Fruit fly (Drosophila melanogaster) whole organism, wandering third instar larva: ENCODE data around the gene TrpRS.
A peak's percentile ranks its signal among the peaks of the same experiment; 100 is the strongest.

Source experiments
- Abd-B ChIP-seq: fragments of >200 bp; optimal IDR thresholded peaks from 2 replicates; lab custom pipeline; 2017; ENCODE audit warnings: missing biosample characterization, missing genetic modification characterization
- CG32264 ChIP-seq: fragments of 200-800 bp; sonication (Bioruptor generic); optimal IDR thresholded peaks from 2 replicates; lab custom pipeline; 2016; ENCODE audit warnings: missing biosample characterization, missing genetic modification characterization
- CG9705 ChIP-seq: fragments of 200-800 bp; sonication (Bioruptor generic); optimal IDR thresholded peaks from 2 replicates; lab custom pipeline; 2018; ENCODE audit warnings: missing biosample characterization, mild to moderate bottlenecking, missing genetic modification characterization
- CrebA ChIP-seq: fragments of 200-800 bp; sonication (Bioruptor generic); optimal IDR thresholded peaks from 2 replicates; lab custom pipeline; 2016; ENCODE audit warnings: missing biosample characterization, mild to moderate bottlenecking, missing genetic modification characterization, borderline replicate concordance
- Dfd ChIP-seq: fragments of >200 bp; optimal IDR thresholded peaks from 2 replicates; lab custom pipeline; 2017; ENCODE audit warnings: missing biosample characterization, missing genetic modification characterization
- Dif ChIP-seq: fragments of 200-275, 200-300 bp; sonication (Bioruptor generic); optimal IDR thresholded peaks from 2 replicates; lab custom pipeline; 2018; ENCODE audit warnings: missing biosample characterization, missing genetic modification characterization; ENCODE audit not compliant: partially characterized antibody
- GATAd ChIP-seq: sonication (Bioruptor generic); optimal IDR thresholded peaks from 2 replicates; lab custom pipeline; 2016; ENCODE audit warnings: missing biosample characterization, missing genetic modification characterization
- HLH106 ChIP-seq: fragments of 200-800 bp; optimal IDR thresholded peaks from 3 replicates; lab custom pipeline; 2019; ENCODE audit warnings: missing biosample characterization, mild to moderate bottlenecking, missing genetic modification characterization, moderate library complexity
- Hnf4 ChIP-seq: fragments of 200-800 bp; sonication (Bioruptor generic); optimal IDR thresholded peaks from 2 replicates; lab custom pipeline; 2016; ENCODE audit warnings: missing biosample characterization, mild to moderate bottlenecking, missing genetic modification characterization
- Hr78 ChIP-seq: fragments of >200 bp; optimal IDR thresholded peaks from 2 replicates; lab custom pipeline; 2017; ENCODE audit warnings: missing biosample characterization, missing genetic modification characterization
- Hr83 ChIP-seq: fragments of 200-300 bp; sonication (Bioruptor generic); optimal IDR thresholded peaks from 2 replicates; lab custom pipeline; 2016; ENCODE audit warnings: missing biosample characterization, mild to moderate bottlenecking, missing genetic modification characterization, moderate library complexity; ENCODE audit not compliant: poor library complexity, severe bottlenecking
- Jra ChIP-seq: sonication (Bioruptor generic); optimal IDR thresholded peaks from 2 replicates; lab custom pipeline; 2016; ENCODE audit warnings: missing biosample characterization, missing genetic modification characterization
- Mio ChIP-seq: sonication (Bioruptor generic); optimal IDR thresholded peaks from 2 replicates; lab custom pipeline; 2016; ENCODE audit warnings: missing biosample characterization, missing genetic modification characterization
- Myc ChIP-seq: fragments of >200 bp; optimal IDR thresholded peaks from 2 replicates; lab custom pipeline; 2017
- N ChIP-seq: fragments of >200 bp; optimal IDR thresholded peaks from 2 replicates; lab custom pipeline; 2018; ENCODE audit warnings: missing biosample characterization, missing external identifiers, missing genetic modification characterization
- OdsH ChIP-seq: fragments of 200-800 bp; sonication (Bioruptor generic); optimal IDR thresholded peaks from 2 replicates; lab custom pipeline; 2016; ENCODE audit warnings: missing biosample characterization, mild to moderate bottlenecking, missing genetic modification characterization
- Rel ChIP-seq, 2 experiments: fragments of 200-800 bp; sonication (Bioruptor generic) in 1 of 2; optimal IDR thresholded peaks; 2 replicates in 1 of 2; 3 replicates in 1 of 2; lab custom pipeline; 2016 to 2019; ENCODE audit warnings: mild to moderate bottlenecking in 2 of 2, missing biosample characterization in 2 of 2, missing genetic modification characterization in 2 of 2, moderate library complexity in 1 of 2
- Sp1 ChIP-seq: fragments of 200-800 bp; sonication (Bioruptor generic); optimal IDR thresholded peaks from 3 replicates; lab custom pipeline; 2019; ENCODE audit warnings: missing biosample characterization, mild to moderate bottlenecking, missing genetic modification characterization, moderate library complexity
- Vsx2 ChIP-seq: fragments of 200-300, 225-300 bp; sonication (Bioruptor generic); optimal IDR thresholded peaks from 2 replicates; lab custom pipeline; 2018; ENCODE audit warnings: missing biosample characterization, missing genetic modification characterization; ENCODE audit not compliant: partially characterized antibody
- br ChIP-seq: fragments of 200-800 bp; sonication (Bioruptor generic); optimal IDR thresholded peaks from 2 replicates; lab custom pipeline; 2016; ENCODE audit warnings: missing biosample characterization, missing genetic modification characterization
- brk ChIP-seq: fragments of 200-800 bp; sonication (Bioruptor generic); optimal IDR thresholded peaks from 2 replicates; lab custom pipeline; 2016; ENCODE audit warnings: missing biosample characterization, mild to moderate bottlenecking, missing genetic modification characterization
- dl ChIP-seq, 2 experiments: fragments of 175-275, 200-275 bp in 1 of 2; fragments of 200-275 bp in 1 of 2; sonication (Bioruptor generic); optimal IDR thresholded peaks; lab custom pipeline; 2018; ENCODE audit warnings: mild to moderate bottlenecking in 2 of 2, missing biosample characterization in 2 of 2, missing genetic modification characterization in 2 of 2, moderate library complexity in 2 of 2; ENCODE audit not compliant: partially characterized antibody in 2 of 2, insufficient read depth in 1 of 2
- dmrt93B ChIP-seq: fragments of 200-800 bp; sonication (Bioruptor generic); optimal IDR thresholded peaks from 2 replicates; lab custom pipeline; 2018; ENCODE audit warnings: missing biosample characterization, mild to moderate bottlenecking, missing genetic modification characterization
- dsf ChIP-seq: sonication (Bioruptor generic); optimal IDR thresholded peaks from 2 replicates; lab custom pipeline; 2016; ENCODE audit warnings: missing biosample characterization, missing genetic modification characterization, borderline replicate concordance
- ey ChIP-seq: fragments of 200-800 bp; sonication (Bioruptor generic); optimal IDR thresholded peaks from 2 replicates; lab custom pipeline; 2016; ENCODE audit warnings: missing biosample characterization, missing genetic modification characterization
- foxo ChIP-seq, 2 experiments: fragments of 200-800 bp; sonication (Bioruptor generic); optimal IDR thresholded peaks; 2 replicates in 1 of 2; 3 replicates in 1 of 2; lab custom pipeline; 2016 to 2017; ENCODE audit warnings: missing biosample characterization in 2 of 2, missing genetic modification characterization in 2 of 2
- fru ChIP-seq: fragments of 200-800 bp; sonication (Bioruptor generic); optimal IDR thresholded peaks from 3 replicates; lab custom pipeline; 2016; ENCODE audit warnings: missing biosample characterization, mild to moderate bottlenecking, missing genetic modification characterization
- h ChIP-seq: fragments of 200-800 bp; sonication (Bioruptor generic); optimal IDR thresholded peaks from 3 replicates; lab custom pipeline; 2016; ENCODE audit warnings: missing biosample characterization, mild to moderate bottlenecking, missing genetic modification characterization
- jim ChIP-seq: fragments of 175-275, 200-325 bp; sonication (Bioruptor generic); optimal IDR thresholded peaks from 2 replicates; lab custom pipeline; 2016; ENCODE audit warnings: missing biosample characterization, mild to moderate bottlenecking, missing genetic modification characterization
- lola ChIP-seq: fragments of >200 bp; optimal IDR thresholded peaks from 2 replicates; lab custom pipeline; 2017; ENCODE audit warnings: missing biosample characterization, missing genetic modification characterization
- pan ChIP-seq: fragments of >200 bp; optimal IDR thresholded peaks from 2 replicates; lab custom pipeline; 2017
- psq ChIP-seq: fragments of 200-800 bp; sonication (Bioruptor generic); optimal IDR thresholded peaks from 3 replicates; lab custom pipeline; 2017; ENCODE audit warnings: missing biosample characterization, mild to moderate bottlenecking, missing genetic modification characterization, moderate library complexity
- rgr ChIP-seq: fragments of 200-800 bp; sonication (Bioruptor generic); optimal IDR thresholded peaks from 3 replicates; lab custom pipeline; 2016; ENCODE audit warnings: missing biosample characterization, mild to moderate bottlenecking, missing genetic modification characterization
- sage ChIP-seq: fragments of 200-800 bp; sonication (Bioruptor generic); optimal IDR thresholded peaks from 2 replicates; lab custom pipeline; 2016; ENCODE audit warnings: missing biosample characterization, mild to moderate bottlenecking, missing genetic modification characterization
- sv ChIP-seq: fragments of 200-800 bp; sonication (Bioruptor generic); optimal IDR thresholded peaks from 3 replicates; lab custom pipeline; 2016; ENCODE audit warnings: missing biosample characterization, missing genetic modification characterization
- tai ChIP-seq: sonication (Bioruptor generic); optimal IDR thresholded peaks from 2 replicates; lab custom pipeline; 2016; ENCODE audit warnings: missing biosample characterization, missing genetic modification characterization
- usp ChIP-seq: fragments of >200 bp; optimal IDR thresholded peaks from 2 replicates; lab custom pipeline; 2017; ENCODE audit warnings: missing biosample characterization, missing genetic modification characterization
- woc ChIP-seq: sonication (Bioruptor generic); optimal IDR thresholded peaks from 2 replicates; lab custom pipeline; 2016; ENCODE audit warnings: missing biosample characterization, mild to moderate bottlenecking, missing genetic modification characterization

The TrpRS gene

DNA sequence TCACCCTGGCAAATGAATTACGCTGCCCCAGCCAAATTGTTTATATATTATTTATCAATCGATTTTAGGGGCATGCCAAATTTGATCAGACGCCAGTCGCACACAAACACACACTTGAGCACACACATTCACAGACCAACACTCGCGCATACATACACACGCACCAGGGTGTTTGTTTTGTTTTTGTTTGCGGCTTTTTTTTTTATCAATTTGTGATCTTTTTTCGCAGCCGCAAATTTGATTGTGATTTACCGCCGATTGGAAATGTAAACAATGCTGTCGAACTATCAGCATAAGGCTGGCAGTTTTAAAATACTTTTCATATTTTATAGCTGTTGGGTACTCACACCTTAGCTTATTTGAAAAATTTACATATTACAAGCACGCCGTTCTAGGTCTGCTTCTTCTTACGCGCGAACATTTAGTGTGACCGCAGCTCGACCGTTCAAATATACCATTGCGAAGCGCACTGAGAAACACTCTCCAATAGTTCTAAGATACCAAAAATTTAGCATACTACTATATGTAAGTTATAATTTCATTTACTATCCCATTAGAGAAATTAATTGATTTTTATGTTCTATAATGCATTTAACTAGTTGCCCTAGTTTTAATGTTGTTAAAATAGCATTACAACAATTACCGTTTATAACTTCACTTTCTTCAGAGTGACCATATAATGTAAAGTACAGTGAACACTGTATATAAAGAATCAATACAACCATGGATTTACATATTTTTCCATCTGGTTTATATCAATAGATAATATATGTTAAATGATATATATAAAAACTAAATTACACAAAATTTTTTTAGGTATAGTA lies 29.2 kb downstream of the TrpRS start, which contains the start of gene pum:
TSS of gene pum (minus strand) at position 415 of the 824 bp plus-strand sequence.
- TF ChIP-seq sv (no peak), HLH106 (tag; lab: Kevin White, UChicago) (peak; percentile 49), jim (GFP tag; lab: Kevin White, UChicago) (no peak), Sp1 (GFP tag; lab: Kevin White, UChicago) (peak; percentile 9), woc (GFP tag; lab: Kevin White, UChicago) (peak; percentile 68), OdsH (GFP tag; lab: Kevin White, UChicago) (no peak), Jra (GFP tag; lab: Kevin White, UChicago) (no peak), Dif (no peak), Hr83 (GFP tag; lab: Kevin White, UChicago) (no peak), fru (no peak), Abd-B (GFP tag; lab: Kevin White, UChicago) (no peak), Mio (GFP tag; lab: Kevin White, UChicago) (no peak), Rel (GFP tag; optimal IDR thresholded peaks at IDR 0.05; lab: Kevin White, UChicago) (peak; percentile 77), Rel (tag; optimal IDR thresholded peaks at IDR 0.05; lab: Kevin White, UChicago) (peak; percentile 61)
- TF ChIP-seq, all 38 proteins: peak for 4

DNA sequence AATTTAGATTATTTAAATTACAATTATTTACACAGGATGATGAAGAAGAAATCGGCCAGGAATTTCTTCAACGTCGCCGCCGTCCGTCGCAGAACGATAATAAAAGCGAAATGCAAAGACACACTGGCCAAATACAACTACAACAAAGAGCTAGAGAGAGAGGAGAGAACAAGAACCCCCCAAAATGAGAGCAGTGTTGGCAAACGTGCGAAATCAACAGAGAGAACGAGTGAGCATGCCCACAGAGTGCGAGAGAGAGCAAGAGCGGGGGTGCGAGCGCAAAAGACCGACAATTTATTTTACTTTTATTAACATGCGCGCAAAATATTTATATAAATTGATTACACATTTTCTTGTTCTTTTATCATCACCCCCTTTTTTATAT lies 29.8 kb downstream of the TrpRS start:
- TF ChIP-seq CrebA (no peak), Rel (GFP tag; optimal IDR thresholded peaks at IDR 0.05; lab: Kevin White, UChicago) (peak; percentile 80), Rel (tag; optimal IDR thresholded peaks at IDR 0.05; lab: Kevin White, UChicago) (peak; percentile 90), fru (peak; percentile 16), Vsx2 (GFP tag; lab: Kevin White, UChicago) (peak; percentile 77), CG9705 (GFP tag; lab: Kevin White, UChicago) (no peak), Jra (GFP tag; lab: Kevin White, UChicago) (peak; percentile 28), Sp1 (GFP tag; lab: Kevin White, UChicago) (peak; percentile 40), Hr83 (GFP tag; lab: Kevin White, UChicago) (peak; percentile 79), Abd-B (GFP tag; lab: Kevin White, UChicago) (no peak), sage (peak; percentile 50), dmrt93B (GFP tag; lab: Kevin White, UChicago) (no peak), dsf (no peak), Hnf4 (GFP tag; lab: Kevin White, UChicago) (peak; percentile 26), Dif (peak; percentile 97), OdsH (GFP tag; lab: Kevin White, UChicago) (peak; percentile 22), sv (peak; percentile 30), tai (GFP tag; lab: Kevin White, UChicago) (peak; percentile 41), pan (no peak), lola (no peak), jim (GFP tag; lab: Kevin White, UChicago) (no peak), rgr (peak; percentile 51), Dfd (GFP tag; lab: Kevin White, UChicago) (no peak), HLH106 (tag; lab: Kevin White, UChicago) (no peak), usp (no peak), CG32264 (GFP tag; lab: Kevin White, UChicago) (peak; percentile 55), GATAd (GFP tag; lab: Kevin White, UChicago) (no peak), psq (peak; percentile 58), ey (no peak), brk (GFP tag; lab: Kevin White, UChicago) (peak; percentile 42), Myc (no peak), dl (GFP tag; optimal IDR thresholded peaks at IDR 0.05; lab: Kevin White, UChicago; ENCODE audit: insufficient read depth in 1 of 2, partially characterized antibody in 2 of 2) (peak; percentile 88 to 94), Hr78 (no peak), woc (GFP tag; lab: Kevin White, UChicago) (no peak), foxo (GFP tag; optimal IDR thresholded peaks at IDR 0.05; lab: Kevin White, UChicago) (peak; percentile 31 to 60), N (GFP tag; lab: Kevin White, UChicago) (no peak), h (peak; percentile 63), br (peak; percentile 58), Mio (GFP tag; lab: Kevin White, UChicago) (no peak)
